Fruit fly (Drosophila melanogaster) Kc167 (cell line): ENCODE results near the gene Dok.

ENCODE experiments used
- Myc ChIP-seq: fragments of >200 bp; optimal IDR thresholded peaks from 2 replicates; lab custom pipeline; 2017; ENCODE audit warnings: missing external identifiers
- Sin3A ChIP-seq: fragments of >200 bp; optimal IDR thresholded peaks from 2 replicates; lab custom pipeline; 2018; ENCODE audit warnings: missing external identifiers
- h ChIP-seq: fragments of >200 bp; optimal IDR thresholded peaks from 3 replicates; lab custom pipeline; 2018; ENCODE audit warnings: missing external identifiers
- insv ChIP-seq: fragments of >200 bp; optimal IDR thresholded peaks from 3 replicates; lab custom pipeline; 2018; ENCODE audit warnings: missing external identifiers
- psq ChIP-seq: fragments of >200 bp; optimal IDR thresholded peaks from 2 replicates; lab custom pipeline; 2017; ENCODE audit warnings: missing external identifiers

dm6 chrX:7323649-7324511, at the start of gene Dok, which contains the start of gene Atg5:
- no peak for TF ChIP-seq psq (lab: Kevin White, UChicago)
- TF ChIP-seq insv: no peak
- no peak for TF ChIP-seq Myc (lab: Kevin White, UChicago)
- no peak for TF ChIP-seq h (lab: Kevin White, UChicago)
- no peak for TF ChIP-seq Sin3A (lab: Kevin White, UChicago)
